Worm (Caenorhabditis elegans): ENCODE results near the gene F13C5.3.

DNA sequence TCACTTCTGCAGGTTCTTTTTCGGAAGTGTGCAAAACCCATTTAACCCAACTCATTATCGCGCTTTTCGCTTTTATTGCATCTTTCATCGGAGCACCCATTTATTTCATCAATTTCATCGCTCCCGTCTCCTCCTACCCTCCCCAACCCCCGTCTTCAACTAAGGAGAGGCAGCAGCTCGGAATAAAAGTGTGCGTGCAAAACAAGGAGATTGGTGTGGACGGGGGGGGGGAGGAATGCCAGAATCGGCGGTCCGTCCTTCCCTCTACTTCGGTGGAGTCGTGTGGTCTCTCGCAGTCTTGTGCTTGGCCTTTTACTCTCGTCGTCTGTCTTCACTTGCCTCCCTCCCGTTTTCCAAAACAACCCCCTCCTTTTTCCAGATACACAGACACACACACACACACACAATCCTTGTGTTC lies 2.0 kb upstream of the F13C5.3 start:
- peak; percentile 72 for TF ChIP-seq hmg-11 (tag; optimal IDR thresholded peaks at IDR 0.05)
- no peak for TF ChIP-seq pha-4 (tag; optimal IDR thresholded peaks at IDR 0.05)
- no peak for TF ChIP-seq unc-39 (tag; optimal IDR thresholded peaks at IDR 0.05)
- no peak for TF ChIP-seq nhr-12 (tag; optimal IDR thresholded peaks at IDR 0.05)
- no peak for TF ChIP-seq nhr-28 (tag; optimal IDR thresholded peaks at IDR 0.05)
- TF ChIP-seq snpc-4 (tag; optimal IDR thresholded peaks at IDR 0.05), result peak; percentile 13
- no peak for TF ChIP-seq mdl-1 (tag; optimal IDR thresholded peaks at IDR 0.05)
- TF ChIP-seq zag-1 (tag; optimal IDR thresholded peaks at IDR 0.05), result no peak
- no peak for TF ChIP-seq aly-2 (tag; optimal IDR thresholded peaks at IDR 0.05)

Measured in whole organism, L3 larva.